Worm (Caenorhabditis elegans) whole organism, midembryonic: ENCODE results near the gene fbxa-78.
"Not testable (repeated sequence)": the region's sequence is repeated elsewhere in the genome, so short reads cannot be mapped to it uniquely, and the experiment has no call there.

Experiments used
- T22C8.4 ChIP-seq: fragments of 200-800 bp; sonication (Bioruptor generic); IDR thresholded peaks from 2 replicates; pipeline ENCODE4 v1.3.6; 2022; ENCODE audit warnings: missing genetic modification characterization, missing compliant biosample characterization
- cog-1 ChIP-seq: sonication (generic microtip); optimal IDR thresholded peaks from 2 replicates; lab custom pipeline; 2016; ENCODE audit warnings: missing genetic modification characterization, missing compliant biosample characterization
- flt-1 ChIP-seq: fragments of 200-800 bp; sonication (Bioruptor generic); IDR thresholded peaks from 2 replicates; pipeline ENCODE4 v1.3.6; 2022; ENCODE audit warnings: missing genetic modification characterization, missing compliant biosample characterization
- klf-2 ChIP-seq: fragments of 200-800 bp; sonication (Bioruptor generic); conservative IDR thresholded peaks from 2 replicates; pipeline ENCODE4 v1.3.6; 2022; ENCODE audit warnings: missing genetic modification reagents, missing genetic modification characterization, missing compliant biosample characterization
- med-1 ChIP-seq: sonication (generic microtip); optimal IDR thresholded peaks from 2 replicates; lab custom pipeline; 2017; ENCODE audit warnings: missing genetic modification characterization, mild to moderate bottlenecking, missing compliant biosample characterization, antibody characterized with exemption, missing genetic modification reagents; ENCODE audit not compliant: insufficient read depth
- ref-1 ChIP-seq: fragments of 200-800 bp; sonication (Bioruptor generic); conservative IDR thresholded peaks from 2 replicates; pipeline ENCODE4 v1.3.6; 2022; ENCODE audit warnings: missing genetic modification reagents, missing genetic modification characterization, missing compliant biosample characterization
- tab-1 ChIP-seq: fragments of 200-800 bp; sonication (Bioruptor generic); IDR thresholded peaks from 2 replicates; pipeline ENCODE4 v1.3.6; 2022; ENCODE audit warnings: missing genetic modification characterization, missing compliant biosample characterization
- ztf-23 ChIP-seq: fragments of 200-800 bp; sonication (Bioruptor generic); IDR thresholded peaks from 2 replicates; pipeline ENCODE4 v1.3.6; 2022; ENCODE audit warnings: missing genetic modification reagents, missing genetic modification characterization, missing compliant biosample characterization
- ztf-29 ChIP-seq: fragments of 200-800 bp; sonication (Bioruptor generic); IDR thresholded peaks from 2 replicates; pipeline ENCODE4 v1.3.6; 2022; ENCODE audit warnings: missing genetic modification reagents, missing genetic modification characterization, missing compliant biosample characterization

Gene fbxa-78

ce11 chrIII:1258358-1258757 is at the start of gene fbxa-78:
fbxa-78 (minus strand) TSS chrIII:1258458.
- TF ChIP-seq cog-1 (tag; lab: Kevin White, UChicago); ztf-29 (GFP tag; lab: Robert Waterston, UW); flt-1 (GFP tag; lab: Robert Waterston, UW): not testable (repeated sequence)

ce11 chrIII:1307333-1307732 is 49.1 kb upstream of the fbxa-78 start:
- TF ChIP-seq ztf-23 (no peak), flt-1 (GFP tag; lab: Robert Waterston, UW) (no peak)

ce11 chrIII:1303414-1303813 is 45.2 kb upstream of the fbxa-78 start, which contains the start of gene fbxa-75:
fbxa-75 (plus strand) TSS chrIII:1303714.
- TF ChIP-seq ref-1 (GFP tag; lab: Robert Waterston, UW) = no peak
- no peak for TF ChIP-seq flt-1 (GFP tag; lab: Robert Waterston, UW)
- TF ChIP-seq ztf-23 = no peak
- no peak for TF ChIP-seq tab-1 (GFP tag; lab: Robert Waterston, UW)
- no peak for TF ChIP-seq ztf-29 (GFP tag; lab: Robert Waterston, UW)
- TF ChIP-seq med-1 (GFP tag; lab: Kevin White, UChicago) = no peak
- TF ChIP-seq klf-2 (GFP tag; lab: Robert Waterston, UW) = no peak
- TF ChIP-seq T22C8.4 = no peak

- TF ChIP-seq ztf-29 (GFP tag; lab: Robert Waterston, UW) = no peak
- TF ChIP-seq flt-1 (GFP tag; lab: Robert Waterston, UW) = no peak
- no peak for TF ChIP-seq ref-1 (GFP tag; lab: Robert Waterston, UW)
- no peak for TF ChIP-seq tab-1 (GFP tag; lab: Robert Waterston, UW)
- no peak for TF ChIP-seq klf-2 (GFP tag; lab: Robert Waterston, UW)
- no peak for TF ChIP-seq med-1 (GFP tag; lab: Kevin White, UChicago)
- no peak for TF ChIP-seq cog-1 (tag; lab: Kevin White, UChicago)
- no peak for TF ChIP-seq ztf-23
These were observed 39.3 kb upstream of the fbxa-78 start, which contains the start of gene fbxa-28 for ce11 chrIII:1297604-1298003. fbxa-28 (plus strand) TSS chrIII:1297904.

ce11 chrIII:1295149-1295716 is 37.0 kb upstream of the fbxa-78 start, which contains the start of gene fbxa-35:
fbxa-35 (plus strand) TSS chrIII:1295666.
- TF ChIP-seq cog-1 (tag; lab: Kevin White, UChicago) (no peak), tab-1 (GFP tag; lab: Robert Waterston, UW) (no peak), ztf-23 (no peak), med-1 (GFP tag; lab: Kevin White, UChicago) (no peak), klf-2 (GFP tag; lab: Robert Waterston, UW) (no peak), flt-1 (GFP tag; lab: Robert Waterston, UW) (no peak), T22C8.4 (no peak), ref-1 (GFP tag; lab: Robert Waterston, UW) (no peak), ztf-29 (GFP tag; lab: Robert Waterston, UW) (no peak)

ce11 chrIII:1293135-1293534 is 34.9 kb upstream of the fbxa-78 start, which contains the start of gene fbxa-36:
fbxa-36 (minus strand) TSS chrIII:1293235.
- TF ChIP-seq med-1 (GFP tag; lab: Kevin White, UChicago) = no peak
- no peak for TF ChIP-seq tab-1 (GFP tag; lab: Robert Waterston, UW)
- no peak for TF ChIP-seq flt-1 (GFP tag; lab: Robert Waterston, UW)
- no peak for TF ChIP-seq klf-2 (GFP tag; lab: Robert Waterston, UW)
- TF ChIP-seq ztf-29 (GFP tag; lab: Robert Waterston, UW) = no peak
- TF ChIP-seq ztf-23 = no peak
- no peak for TF ChIP-seq T22C8.4
- TF ChIP-seq ref-1 (GFP tag; lab: Robert Waterston, UW) = no peak
- no peak for TF ChIP-seq cog-1 (tag; lab: Kevin White, UChicago)

ce11 chrIII:1289139-1289538 is 30.9 kb upstream of the fbxa-78 start:
- no peak for TF ChIP-seq ztf-29 (GFP tag; lab: Robert Waterston, UW)
- no peak for TF ChIP-seq flt-1 (GFP tag; lab: Robert Waterston, UW)
- no peak for TF ChIP-seq klf-2 (GFP tag; lab: Robert Waterston, UW)
- TF ChIP-seq T22C8.4 = no peak
- TF ChIP-seq med-1 (GFP tag; lab: Kevin White, UChicago) = no peak
- TF ChIP-seq ref-1 (GFP tag; lab: Robert Waterston, UW) = no peak
- TF ChIP-seq ztf-23 = no peak
- TF ChIP-seq cog-1 (tag; lab: Kevin White, UChicago) = no peak
- no peak for TF ChIP-seq tab-1 (GFP tag; lab: Robert Waterston, UW)

- TF ChIP-seq med-1 (GFP tag; lab: Kevin White, UChicago) = no peak
- no peak for TF ChIP-seq ztf-23
- no peak for TF ChIP-seq ztf-29 (GFP tag; lab: Robert Waterston, UW)
- no peak for TF ChIP-seq klf-2 (GFP tag; lab: Robert Waterston, UW)
- no peak for TF ChIP-seq T22C8.4
- no peak for TF ChIP-seq flt-1 (GFP tag; lab: Robert Waterston, UW)
- no peak for TF ChIP-seq tab-1 (GFP tag; lab: Robert Waterston, UW)
- TF ChIP-seq ref-1 (GFP tag; lab: Robert Waterston, UW) = no peak
- TF ChIP-seq cog-1 (tag; lab: Kevin White, UChicago) = no peak
These were observed 30.3 kb upstream of the fbxa-78 start, which contains the start of gene fbxa-50 for ce11 chrIII:1288473-1289056. fbxa-50 (minus strand) TSS chrIII:1288523.

ce11 chrIII:1284584-1285046 is 26.4 kb upstream of the fbxa-78 start, which contains the start of gene fbxa-37:
fbxa-37 (plus strand) TSS chrIII:1284996.
- no peak for TF ChIP-seq ref-1 (GFP tag; lab: Robert Waterston, UW)
- TF ChIP-seq med-1 (GFP tag; lab: Kevin White, UChicago) = no peak
- no peak for TF ChIP-seq ztf-29 (GFP tag; lab: Robert Waterston, UW)
- TF ChIP-seq ztf-23 = no peak
